Worm (Caenorhabditis elegans): Measurements from ENCODE around the gene fbxa-7.

- TF ChIP-seq him-1 (tag; optimal IDR thresholded peaks at IDR 0.05) (no peak), W03F9.2 (tag; optimal IDR thresholded peaks at IDR 0.05) (no peak)
Measured at ce11 chrIII:2245727-2246126, 5.5 kb downstream of the fbxa-7 start, which contains the start of gene srd-67.

All from whole organism, L4/young adult.